Worm (Caenorhabditis elegans) whole organism, L2 larva: Measurements from ENCODE around the gene sru-42.

Experiments used
- F13H6.1 ChIP-seq: sonication (generic microtip); optimal IDR thresholded peaks from 2 replicates; lab custom pipeline; 2016; ENCODE audit warnings: missing genetic modification characterization, missing compliant biosample characterization
- aly-2 ChIP-seq: fragments of 150-350 bp; optimal IDR thresholded peaks from 2 replicates; lab custom pipeline; 2014; ENCODE audit warnings: missing biosample characterization, missing genetic modification characterization
- ceh-82 ChIP-seq: fragments of 150-350 bp; optimal IDR thresholded peaks from 2 replicates; lab custom pipeline; 2014; ENCODE audit warnings: missing biosample characterization, missing genetic modification characterization
- egl-27 ChIP-seq: sonication (generic microtip); optimal IDR thresholded peaks from 3 replicates; lab custom pipeline; 2017; ENCODE audit warnings: missing biosample characterization, missing genetic modification reagents, missing genetic modification characterization
- elt-3 ChIP-seq: sonication (generic microtip); optimal IDR thresholded peaks from 2 replicates; lab custom pipeline; 2017; ENCODE audit warnings: missing biosample characterization, missing genetic modification characterization
- fos-1 ChIP-seq: fragments of 150-350 bp; optimal IDR thresholded peaks from 2 replicates; lab custom pipeline; 2014; ENCODE audit warnings: missing biosample characterization, missing genetic modification characterization
- lin-11 ChIP-seq: fragments of 150-350 bp; sonication (generic microtip); optimal IDR thresholded peaks from 2 replicates; lab custom pipeline; 2014; ENCODE audit warnings: missing biosample characterization, missing genetic modification characterization, inconsistent platforms, mixed read lengths
- lin-39 ChIP-seq: fragments of 150-350 bp; optimal IDR thresholded peaks from 2 replicates; lab custom pipeline; 2014; ENCODE audit warnings: missing biosample characterization, missing genetic modification reagents, missing genetic modification characterization
- mdl-1 ChIP-seq, 2 experiments: fragments of 150-350 bp in 1 of 2; sonication (generic microtip) in 1 of 2; optimal IDR thresholded peaks; 2 replicates each; lab custom pipeline; 2017; ENCODE audit warnings: missing biosample characterization in 2 of 2, missing genetic modification characterization in 2 of 2
- nhr-11 ChIP-seq: fragments of 150-350 bp; optimal IDR thresholded peaks from 2 replicates; lab custom pipeline; 2014; ENCODE audit warnings: missing biosample characterization, missing genetic modification characterization
- snpc-4 ChIP-seq: fragments of 150-350 bp; optimal IDR thresholded peaks from 2 replicates; lab custom pipeline; 2014; ENCODE audit warnings: missing biosample characterization, missing genetic modification characterization
- unc-39 ChIP-seq: fragments of 150-350 bp; optimal IDR thresholded peaks from 2 replicates; lab custom pipeline; 2014; ENCODE audit warnings: missing biosample characterization, missing genetic modification characterization
- unc-62 ChIP-seq: fragments of 150-350 bp; optimal IDR thresholded peaks from 2 replicates; lab custom pipeline; 2014; ENCODE audit warnings: missing biosample characterization, missing genetic modification reagents, missing genetic modification characterization

ce11 chrV:15699799-15700198 is 49.5 kb downstream of the sru-42 start, which contains the start of gene nhr-199:
- TF ChIP-seq unc-62 (GFP tag; lab: Kevin White, UChicago) (no peak), lin-39 (no peak), lin-11 (no peak), ceh-82 (tag; lab: Kevin White, UChicago) (no peak), nhr-11 (no peak), egl-27 (tag; lab: Kevin White, UChicago) (no peak), mdl-1 (tag; optimal IDR thresholded peaks at IDR 0.05; lab: Kevin White, UChicago) (no peak), fos-1 (tag; lab: Kevin White, UChicago) (no peak), F13H6.1 (no peak), aly-2 (tag; lab: Kevin White, UChicago) (no peak), unc-39 (tag; lab: Kevin White, UChicago) (no peak), elt-3 (tag; lab: Kevin White, UChicago) (no peak), snpc-4 (tag; lab: Kevin White, UChicago) (no peak)
